Worm (Caenorhabditis elegans): ENCODE measurements around the gene srw-17.

DNA sequence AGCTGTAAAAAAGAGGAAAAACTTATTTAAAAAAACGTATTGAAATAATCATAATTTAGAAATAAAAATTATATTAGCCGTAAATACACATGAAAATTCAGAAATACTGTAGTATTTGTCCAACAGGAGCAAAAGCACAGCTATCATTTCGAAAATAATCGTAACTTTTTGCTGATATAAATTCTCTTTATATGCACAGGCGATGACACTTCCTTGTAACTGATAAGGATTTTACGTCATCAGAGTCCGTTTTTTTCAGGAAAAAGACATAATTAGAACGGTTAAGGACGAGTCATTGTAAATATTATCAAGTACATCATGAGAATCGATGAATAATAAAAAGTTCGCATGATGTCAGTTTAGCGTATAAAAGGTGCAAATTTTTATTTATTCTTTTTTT lies 46.6 kb upstream of the srw-17 start:
- TF ChIP-seq unc-62 (GFP tag; optimal IDR thresholded peaks at IDR 0.05) (no peak), lin-39 (tag; optimal IDR thresholded peaks at IDR 0.05) (no peak)
